Fruit fly (Drosophila melanogaster): Measurements from ENCODE around the gene CG34278.
A peak's percentile ranks its signal among the peaks of the same experiment; 100 is the strongest.

dm6 chr3R:17122796-17123504 lies 2.7 kb downstream of the CG34278 start:
- TF ChIP-seq CG17806 (tag; optimal IDR thresholded peaks at IDR 0.05) (no peak), CG15710 (tag; optimal IDR thresholded peaks at IDR 0.05) (no peak), CG14655 (GFP tag; optimal IDR thresholded peaks at IDR 0.05) (peak; percentile 36), fd96Ca (GFP tag; IDR thresholded peaks at IDR 0.05) (0 out of 3 replicates have a peak, but pooled peaks have one; percentile 7), CG34367 (tag; optimal IDR thresholded peaks at IDR 0.05) (no peak), CG10348 (GFP tag; IDR thresholded peaks at IDR 0.05) (no peak), EcR (GFP tag; optimal IDR thresholded peaks at IDR 0.05) (no peak), D1 (tag; optimal IDR thresholded peaks at IDR 0.05) (no peak), CG32121 (GFP tag; IDR thresholded peaks at IDR 0.05) (no peak), Pif1B (GFP tag; optimal IDR thresholded peaks at IDR 0.05) (no peak), CG9948 (tag; optimal IDR thresholded peaks at IDR 0.05) (no peak), Snoo (tag; optimal IDR thresholded peaks at IDR 0.05) (no peak)

Data from whole organism, pupa.